Fruit fly (Drosophila melanogaster) whole organism, embryonic: ENCODE data around the gene CG31126.

Experiments used
- CG1233 ChIP-seq: fragments of 200-800 bp; sonication (Bioruptor generic); optimal IDR thresholded peaks from 4 replicates; lab custom pipeline; 2018; ENCODE audit warnings: missing biosample characterization, mild to moderate bottlenecking, missing genetic modification characterization
- CG3407 ChIP-seq: fragments of 200-800 bp; sonication (Bioruptor generic); optimal IDR thresholded peaks from 2 replicates; lab custom pipeline; 2018; ENCODE audit warnings: missing biosample characterization, mild to moderate bottlenecking, missing genetic modification characterization
- Lhr ChIP-seq: fragments of 200-800 bp; sonication (Bioruptor generic); optimal IDR thresholded peaks from 3 replicates; lab custom pipeline; 2017; ENCODE audit warnings: mild to moderate bottlenecking, missing biosample characterization, missing genetic modification reagents, missing genetic modification characterization
- Usf ChIP-seq: fragments of 200-800 bp; sonication (Bioruptor generic); optimal IDR thresholded peaks from 2 replicates; lab custom pipeline; 2017; ENCODE audit warnings: missing genotype, missing biosample characterization, missing genetic modification characterization
- hth ChIP-seq: fragments of >200 bp; optimal IDR thresholded peaks from 2 replicates; lab custom pipeline; 2017; ENCODE audit warnings: inconsistent platforms
- knrl ChIP-seq: fragments of 200-800 bp; sonication (Bioruptor generic); IDR thresholded peaks from 3 replicates; pipeline ENCODE4 v1.3.6; 2022; ENCODE audit warnings: missing biosample characterization, missing genetic modification characterization; ENCODE audit not compliant: partially characterized antibody
- pan ChIP-seq, 4 experiments: fragments of >200 bp in 3 of 4; fragments of 200-800 bp in 1 of 4; sonication (Bioruptor generic) in 1 of 4; optimal IDR thresholded peaks in 3 of 4; IDR thresholded peaks in 1 of 4; 2 replicates each; pipeline versions ENCODE4 v1.3.6 to Lab custom; 2017 to 2022; ENCODE audit warnings: missing biosample characterization in 2 of 4, missing genetic modification characterization in 2 of 4, mixed read lengths in 1 of 4
- sc ChIP-seq, 3 experiments: fragments of >200 bp in 2 of 3; fragments of 200-800 bp in 1 of 3; sonication (Bioruptor generic) in 1 of 3; optimal IDR thresholded peaks; 2 replicates in 2 of 3; 3 replicates in 1 of 3; lab custom pipeline; 2017; ENCODE audit warnings: mild to moderate bottlenecking in 1 of 3, missing biosample characterization in 1 of 3, missing genetic modification characterization in 1 of 3, missing genetic modification reagents in 1 of 3
- tx ChIP-seq: fragments of 200-800 bp; sonication (Bioruptor generic); optimal IDR thresholded peaks from 2 replicates; lab custom pipeline; 2016; ENCODE audit warnings: missing biosample characterization, missing genetic modification characterization

DNA sequence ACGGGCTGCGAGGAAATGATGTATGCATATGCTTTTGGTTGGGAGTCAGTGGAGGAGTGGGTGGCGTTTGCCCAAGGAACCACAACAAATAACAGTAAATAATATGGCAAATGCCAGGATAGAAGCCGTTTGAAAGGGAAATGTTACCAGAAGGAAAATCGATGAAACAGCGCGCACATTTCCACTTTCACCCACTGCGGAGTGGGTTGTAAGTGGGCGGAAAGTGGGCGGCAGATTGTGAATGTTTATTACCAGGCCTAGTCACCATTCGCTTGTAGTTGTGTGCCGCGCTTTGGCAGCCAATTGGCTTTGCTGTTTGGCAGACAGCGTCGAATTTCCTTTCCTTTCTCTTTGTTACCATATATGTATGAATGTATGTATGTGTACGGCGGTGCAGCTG is 12.2 kb downstream of the CG31126 start:
- TF ChIP-seq tx (no peak), Lhr (GFP tag; lab: Kevin White, UChicago) (no peak), knrl (GFP tag; lab: Robert Waterston, UW) (no peak), sc (optimal IDR thresholded peaks at IDR 0.05; lab: Kevin White, UChicago) (no peak), sc (GFP tag; optimal IDR thresholded peaks at IDR 0.05; lab: Kevin White, UChicago) (no peak), pan (optimal IDR thresholded peaks at IDR 0.05; lab: Kevin White, UChicago) (no peak), pan (GFP tag; optimal IDR thresholded peaks at IDR 0.05 in 1 of 2, IDR thresholded peaks at IDR 0.05 in 1 of 2) (no peak), hth (lab: Kevin White, UChicago) (no peak), CG1233 (GFP tag; lab: Kevin White, UChicago) (no peak), CG3407 (no peak), Usf (no peak)
